Worm (Caenorhabditis elegans): ENCODE measurements around the gene T24H7.8.

ce11 chrII:6244171-6244570 is 2.3 kb downstream of the T24H7.8 start, which contains the start of gene tat-4:
- TF ChIP-seq elt-1 (tag; optimal IDR thresholded peaks at IDR 0.05) (no peak), unc-62 (GFP tag; optimal IDR thresholded peaks at IDR 0.05) (no peak), mdl-1 (tag; optimal IDR thresholded peaks at IDR 0.05) (no peak), nhr-77 (tag; optimal IDR thresholded peaks at IDR 0.05) (no peak), nhr-237 (tag; optimal IDR thresholded peaks at IDR 0.05) (no peak), lin-13 (GFP tag; optimal IDR thresholded peaks at IDR 0.05) (no peak), crh-2 (tag; optimal IDR thresholded peaks at IDR 0.05) (no peak)

Measured in whole organism, L2 larva.